Worm (Caenorhabditis elegans): Measurements from ENCODE around the gene F59B10.3.
A peak's percentile ranks its signal among the peaks of the same experiment; 100 is the strongest.

F59B10.3 gene

ce11 chrII:10543457-10544137, 33.3 kb downstream of the F59B10.3 start:
- TF ChIP-seq elt-3 (tag; optimal IDR thresholded peaks at IDR 0.05): peak in 1 of 3 experiments; percentile 11
- TF ChIP-seq pha-4 (tag; optimal IDR thresholded peaks at IDR 0.05): peak; percentile 27
- TF ChIP-seq sea-2 (GFP tag; optimal IDR thresholded peaks at IDR 0.05): no peak
- no peak for TF ChIP-seq nhr-237 (tag; optimal IDR thresholded peaks at IDR 0.05)
- no peak for TF ChIP-seq mml-1 (tag; optimal IDR thresholded peaks at IDR 0.05)
- no peak for TF ChIP-seq daf-12 (tag; optimal IDR thresholded peaks at IDR 0.05)
- peak; percentile 7 for TF ChIP-seq elt-1 (tag; optimal IDR thresholded peaks at IDR 0.05)
- TF ChIP-seq jun-1 (tag; optimal IDR thresholded peaks at IDR 0.05): peak; percentile 9
- TF ChIP-seq ama-1 (optimal IDR thresholded peaks at IDR 0.05): peak; percentile 47
- TF ChIP-seq nhr-25 (tag; optimal IDR thresholded peaks at IDR 0.05): peak; percentile 8

- TF ChIP-seq ama-1 (optimal IDR thresholded peaks at IDR 0.05) (peak; percentile 95), elt-2 (tag; optimal IDR thresholded peaks at IDR 0.05) (no peak), unc-39 (tag; optimal IDR thresholded peaks at IDR 0.05) (no peak), nhr-237 (tag; optimal IDR thresholded peaks at IDR 0.05) (no peak), tbx-2 (tag; optimal IDR thresholded peaks at IDR 0.05) (peak; percentile 1), ztf-4 (tag; optimal IDR thresholded peaks at IDR 0.05) (peak; percentile 26), pha-4 (tag; optimal IDR thresholded peaks at IDR 0.05) (no peak)
Observed at ce11 chrII:10544374-10544908, 34.1 kb downstream of the F59B10.3 start.

ce11 chrII:10545213-10545612, 34.9 kb downstream of the F59B10.3 start:
- TF ChIP-seq egl-27 (tag; optimal IDR thresholded peaks at IDR 0.05) (no peak), egl-5 (tag; optimal IDR thresholded peaks at IDR 0.05) (no peak), fos-1 (tag; optimal IDR thresholded peaks at IDR 0.05) (no peak), tbx-2 (tag; optimal IDR thresholded peaks at IDR 0.05) (no peak), ama-1 (optimal IDR thresholded peaks at IDR 0.05) (peak; percentile 38), mml-1 (tag; optimal IDR thresholded peaks at IDR 0.05) (no peak), elt-2 (tag; optimal IDR thresholded peaks at IDR 0.05) (no peak), nhr-43 (tag; optimal IDR thresholded peaks at IDR 0.05; ENCODE audit: poor library complexity, severe bottlenecking) (peak; percentile 50), nhr-25 (tag; optimal IDR thresholded peaks at IDR 0.05) (peak; percentile 65)

ce11 chrII:10545924-10546783, 35.8 kb downstream of the F59B10.3 start:
- TF ChIP-seq nhr-43 (tag; optimal IDR thresholded peaks at IDR 0.05; ENCODE audit: poor library complexity, severe bottlenecking) (peak; percentile 37), ama-1 (optimal IDR thresholded peaks at IDR 0.05) (peak; percentile 70), nfya-1 (tag; optimal IDR thresholded peaks at IDR 0.05; ENCODE audit: insufficient read depth) (peak; percentile 16), eor-1 (tag; optimal IDR thresholded peaks at IDR 0.05) (peak in 1 of 2 experiments; percentile 28), pha-4 (tag; optimal IDR thresholded peaks at IDR 0.05) (peak; percentile 3), ceh-9 (tag; optimal IDR thresholded peaks at IDR 0.05) (no peak)

- no peak for TF ChIP-seq R02D3.7 (tag; optimal IDR thresholded peaks at IDR 0.05)
- TF ChIP-seq nhr-11 (tag; optimal IDR thresholded peaks at IDR 0.05): peak; percentile 3
- no peak for TF ChIP-seq ceh-82 (tag; optimal IDR thresholded peaks at IDR 0.05)
- TF ChIP-seq nhr-43 (tag; optimal IDR thresholded peaks at IDR 0.05; ENCODE audit: poor library complexity, severe bottlenecking): no peak
- TF ChIP-seq ztf-11 (tag; optimal IDR thresholded peaks at IDR 0.05): no peak
- TF ChIP-seq ZK546.5 (tag; optimal IDR thresholded peaks at IDR 0.05): no peak
- TF ChIP-seq pqm-1 (tag; optimal IDR thresholded peaks at IDR 0.05): no peak
- TF ChIP-seq lin-39 (tag; optimal IDR thresholded peaks at IDR 0.05): peak; percentile 14
- TF ChIP-seq zag-1 (tag; optimal IDR thresholded peaks at IDR 0.05): no peak
- no peak for TF ChIP-seq elt-1 (tag; optimal IDR thresholded peaks at IDR 0.05)
- no peak for TF ChIP-seq fkh-2 (tag; optimal IDR thresholded peaks at IDR 0.05)
- no peak for TF ChIP-seq ama-1 (optimal IDR thresholded peaks at IDR 0.05)
- no peak for TF ChIP-seq fos-1 (tag; optimal IDR thresholded peaks at IDR 0.05)
- TF ChIP-seq sea-2 (GFP tag; optimal IDR thresholded peaks at IDR 0.05): no peak
- TF ChIP-seq nhr-25 (tag; optimal IDR thresholded peaks at IDR 0.05): peak; percentile 24
- TF ChIP-seq nhr-76 (tag; optimal IDR thresholded peaks at IDR 0.05): no peak
- TF ChIP-seq ceh-16 (tag; optimal IDR thresholded peaks at IDR 0.05): no peak
- no peak for TF ChIP-seq mdl-1 (tag; optimal IDR thresholded peaks at IDR 0.05)
- TF ChIP-seq ztf-4 (tag; optimal IDR thresholded peaks at IDR 0.05): peak; percentile 36
- peak; percentile 5 for TF ChIP-seq nfya-1 (tag; optimal IDR thresholded peaks at IDR 0.05; ENCODE audit: insufficient read depth)
- TF ChIP-seq fkh-10 (GFP tag; optimal IDR thresholded peaks at IDR 0.05): no peak
- no peak for TF ChIP-seq nhr-12 (tag; optimal IDR thresholded peaks at IDR 0.05)
Observed at ce11 chrII:10546784-10547087, 36.4 kb downstream of the F59B10.3 start.
